Fruit fly (Drosophila melanogaster): ENCODE data around the gene CG31650.

DNA sequence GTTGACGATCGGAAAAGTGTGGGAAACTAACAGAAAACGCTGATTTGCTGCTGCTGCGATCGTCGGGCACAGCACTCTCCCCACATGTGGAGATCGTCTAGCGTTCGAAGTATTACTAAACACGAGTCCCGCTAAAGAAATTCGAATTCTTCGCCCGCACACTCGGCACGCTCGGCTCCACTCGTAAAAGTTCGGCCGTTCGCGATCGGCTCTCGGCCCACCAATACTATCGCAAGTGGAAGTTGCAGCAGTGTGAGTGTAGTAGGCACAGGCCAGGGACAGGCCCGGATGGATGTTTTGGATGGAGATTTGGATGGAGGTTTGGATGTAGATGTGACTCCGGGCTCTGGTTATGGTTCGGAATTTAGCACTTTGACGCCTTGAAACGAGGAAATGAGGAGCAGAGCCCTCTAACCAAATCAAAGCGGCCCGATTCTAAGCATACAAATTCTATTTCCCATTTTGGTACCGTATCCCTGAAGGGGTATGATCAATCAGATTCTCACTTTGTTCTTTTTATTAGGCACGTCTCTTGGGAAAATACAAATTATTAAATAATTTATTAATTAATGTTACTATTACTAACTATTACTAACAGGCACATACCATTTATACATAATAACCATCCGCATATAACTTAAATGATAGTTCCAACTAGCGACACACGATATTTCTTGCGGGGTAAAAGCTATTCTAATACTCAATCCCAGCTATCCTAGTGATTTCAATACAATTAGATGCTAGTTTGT, 17.0 kb downstream of the CG31650 start:
- TF ChIP-seq insv (optimal IDR thresholded peaks at IDR 0.05) (no peak), Sin3A (optimal IDR thresholded peaks at IDR 0.05) (no peak)
